Fruit fly (Drosophila melanogaster) Kc167 (cell line): ENCODE data around the gene PXo.

Experiments
- Myc ChIP-seq: fragments of >200 bp; optimal IDR thresholded peaks from 2 replicates; lab custom pipeline; 2017; ENCODE audit warnings: missing external identifiers
- Sin3A ChIP-seq: fragments of >200 bp; optimal IDR thresholded peaks from 2 replicates; lab custom pipeline; 2018; ENCODE audit warnings: missing external identifiers
- h ChIP-seq: fragments of >200 bp; optimal IDR thresholded peaks from 3 replicates; lab custom pipeline; 2018; ENCODE audit warnings: missing external identifiers
- insv ChIP-seq: fragments of >200 bp; optimal IDR thresholded peaks from 3 replicates; lab custom pipeline; 2018; ENCODE audit warnings: missing external identifiers
- psq ChIP-seq: fragments of >200 bp; optimal IDR thresholded peaks from 2 replicates; lab custom pipeline; 2017; ENCODE audit warnings: missing external identifiers
- ttk ChIP-seq: sonication (Bioruptor generic); optimal IDR thresholded peaks from 2 replicates; lab custom pipeline; 2017; ENCODE audit warnings: missing external identifiers

Gene PXo

dm6 chr3L:5884735-5885134, 36.4 kb downstream of the PXo start:
- no peak for TF ChIP-seq psq (lab: Kevin White, UChicago)
- no peak for TF ChIP-seq insv

- TF ChIP-seq ttk (lab: Kevin White, UChicago) = no peak
- TF ChIP-seq insv = no peak
- no peak for TF ChIP-seq Sin3A (lab: Kevin White, UChicago)
- no peak for TF ChIP-seq psq (lab: Kevin White, UChicago)
- TF ChIP-seq h = no peak
- TF ChIP-seq Myc = no peak
Measured at dm6 chr3L:5882209-5882403, 39.0 kb downstream of the PXo start, which contains the start of gene CG13287. Gene CG13287 (plus strand): TSS chr3L:5882304.

- TF ChIP-seq Myc (no peak), h (no peak), ttk (lab: Kevin White, UChicago) (no peak), Sin3A (lab: Kevin White, UChicago) (no peak), insv (no peak), psq (lab: Kevin White, UChicago) (no peak)
Measured at dm6 chr3L:5881310-5882208, 39.6 kb downstream of the PXo start.

- TF ChIP-seq Myc (no peak), psq (lab: Kevin White, UChicago) (no peak), insv (no peak), ttk (lab: Kevin White, UChicago) (no peak), h (no peak), Sin3A (lab: Kevin White, UChicago) (no peak)
Measured at dm6 chr3L:5878734-5879291, 42.3 kb downstream of the PXo start.

dm6 chr3L:5873011-5873410, 48.1 kb downstream of the PXo start, which contains the start of gene CG18586:
Gene CG18586 (plus strand): TSS chr3L:5873311.
- TF ChIP-seq h (no peak), Myc (no peak), Sin3A (lab: Kevin White, UChicago) (no peak), psq (lab: Kevin White, UChicago) (no peak), ttk (lab: Kevin White, UChicago) (no peak), insv (no peak)

dm6 chr3L:5871201-5871600, 49.9 kb downstream of the PXo start, which contains the start of gene CG5568:
Gene CG5568 (plus strand): TSS chr3L:5871501.
- TF ChIP-seq h = no peak
- no peak for TF ChIP-seq insv
- TF ChIP-seq ttk (lab: Kevin White, UChicago) = no peak
- TF ChIP-seq psq (lab: Kevin White, UChicago) = no peak
- TF ChIP-seq Sin3A (lab: Kevin White, UChicago) = no peak
- no peak for TF ChIP-seq Myc

DNA sequence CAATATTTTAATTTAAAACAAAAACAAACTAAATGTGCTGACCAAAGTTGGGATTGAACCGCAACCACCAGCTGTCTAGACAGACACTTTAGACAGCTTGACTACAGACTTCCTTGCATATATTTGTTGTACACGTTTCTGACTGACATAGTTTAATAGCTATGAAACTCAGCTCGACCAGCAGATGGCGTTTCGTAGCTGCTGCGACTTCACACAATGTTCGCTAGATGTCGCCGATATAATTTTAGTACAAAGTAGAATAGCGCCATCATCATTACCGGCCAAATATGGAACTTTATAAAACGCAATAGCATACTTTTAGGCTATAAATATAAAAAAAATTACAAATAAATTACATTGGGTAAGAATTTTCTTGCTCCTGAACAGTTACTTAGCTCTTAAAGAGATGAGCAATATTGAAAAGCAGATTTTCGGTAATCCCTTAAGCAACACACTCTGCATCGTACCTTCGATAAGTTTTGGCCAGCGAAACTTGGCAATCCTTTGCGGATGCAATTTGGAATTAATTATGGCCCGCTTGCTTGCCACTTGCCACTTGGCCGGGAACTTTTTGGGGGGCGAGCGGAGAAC, 51.4 kb downstream of the PXo start:
- no peak for TF ChIP-seq psq (lab: Kevin White, UChicago)
- TF ChIP-seq Sin3A (lab: Kevin White, UChicago) = no peak
- no peak for TF ChIP-seq h
- no peak for TF ChIP-seq ttk (lab: Kevin White, UChicago)
- no peak for TF ChIP-seq Myc
- no peak for TF ChIP-seq insv
